Worm (Caenorhabditis elegans): ENCODE measurements around the gene F33D4.4.

DNA sequence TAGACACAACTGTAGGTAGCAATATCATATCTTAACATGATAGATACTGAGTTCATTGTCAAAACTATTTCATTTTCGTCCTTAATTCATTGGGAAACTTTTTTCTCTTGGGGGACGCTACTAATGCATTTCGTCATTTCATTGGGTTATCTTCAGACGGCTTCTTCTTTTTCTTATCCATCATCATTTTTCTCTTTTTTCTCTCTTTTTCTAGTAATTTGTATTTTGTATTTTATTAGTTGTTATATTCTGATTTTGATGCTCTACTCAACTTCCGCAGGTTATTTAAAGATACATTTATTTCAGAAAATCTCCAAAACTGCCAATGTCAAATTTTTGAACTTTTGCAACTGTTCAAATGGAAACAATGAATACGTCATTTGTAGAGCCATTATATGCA is 36.8 kb upstream of the F33D4.4 start, which contains the start of gene npr-35:
- TF ChIP-seq him-1 (tag; optimal IDR thresholded peaks at IDR 0.05) = no peak
- no peak for TF ChIP-seq dao-5 (tag; optimal IDR thresholded peaks at IDR 0.05)
- no peak for TF ChIP-seq W03F9.2 (tag; optimal IDR thresholded peaks at IDR 0.05)
